Fruit fly (Drosophila melanogaster) Kc167 (cell line): ENCODE data around the gene witty.

ENCODE experiments used
- Myc ChIP-seq: fragments of >200 bp; optimal IDR thresholded peaks from 2 replicates; lab custom pipeline; 2017; ENCODE audit warnings: missing external identifiers
- Sin3A ChIP-seq: fragments of >200 bp; optimal IDR thresholded peaks from 2 replicates; lab custom pipeline; 2018; ENCODE audit warnings: missing external identifiers
- h ChIP-seq: fragments of >200 bp; optimal IDR thresholded peaks from 3 replicates; lab custom pipeline; 2018; ENCODE audit warnings: missing external identifiers

- TF ChIP-seq h (lab: Kevin White, UChicago): no peak
- TF ChIP-seq Sin3A (lab: Kevin White, UChicago): no peak
- TF ChIP-seq Myc (lab: Kevin White, UChicago): no peak
These were observed 43.5 kb downstream of the witty start, which contains the start of gene AlaRS for dm6 chr2L:8381508-8382036.
